Fruit fly (Drosophila melanogaster) whole organism, pupa: ENCODE measurements around the gene kay.

Experiments used
- CG10348 ChIP-seq: fragments of 200-800 bp; sonication (Bioruptor generic); IDR thresholded peaks from 2 replicates; pipeline ENCODE4 v1.3.6; 2022; ENCODE audit warnings: missing biosample characterization, missing genetic modification characterization
- CG13204 ChIP-seq: fragments of 200-800 bp; sonication (Bioruptor generic); optimal IDR thresholded peaks from 2 replicates; lab custom pipeline; 2018; ENCODE audit warnings: missing biosample characterization, mild to moderate bottlenecking, missing genetic modification characterization, moderate library complexity
- CG14655 ChIP-seq: fragments of 200-800 bp; sonication (Bioruptor generic); optimal IDR thresholded peaks from 3 replicates; lab custom pipeline; 2017; ENCODE audit warnings: mild to moderate bottlenecking, missing biosample characterization, missing genetic modification reagents, missing genetic modification characterization
- CG15710 ChIP-seq: fragments of 200-800 bp; sonication (Bioruptor generic); optimal IDR thresholded peaks from 2 replicates; lab custom pipeline; 2018; ENCODE audit warnings: missing biosample characterization, mild to moderate bottlenecking, missing genetic modification characterization, moderate library complexity
- CG34367 ChIP-seq: fragments of 200-800 bp; sonication (Bioruptor generic); optimal IDR thresholded peaks from 2 replicates; lab custom pipeline; 2018; ENCODE audit warnings: missing biosample characterization, mild to moderate bottlenecking, missing genetic modification characterization
- CG8159 ChIP-seq: fragments of 200-800 bp; sonication (Bioruptor generic); optimal IDR thresholded peaks from 3 replicates; lab custom pipeline; 2018; ENCODE audit warnings: missing biosample characterization, mild to moderate bottlenecking, missing genetic modification characterization, moderate library complexity
- CG9948 ChIP-seq: fragments of 200-800 bp; sonication (Bioruptor generic); optimal IDR thresholded peaks from 2 replicates; lab custom pipeline; 2018; ENCODE audit warnings: missing biosample characterization, mild to moderate bottlenecking, missing genetic modification characterization, moderate library complexity
- D1 ChIP-seq: fragments of 200-800 bp; sonication (Bioruptor generic); optimal IDR thresholded peaks from 2 replicates; lab custom pipeline; 2018; ENCODE audit warnings: missing biosample characterization, mild to moderate bottlenecking, missing genetic modification characterization, moderate library complexity
- EcR ChIP-seq: fragments of 200-800 bp; sonication (Bioruptor generic); optimal IDR thresholded peaks from 3 replicates; lab custom pipeline; 2019; ENCODE audit warnings: missing biosample characterization, missing genetic modification characterization, mild to moderate bottlenecking, moderate library complexity, missing genetic modification reagents
- Pif1A ChIP-seq: fragments of 200-800 bp; sonication (Bioruptor generic); optimal IDR thresholded peaks from 3 replicates; lab custom pipeline; 2016; ENCODE audit warnings: missing biosample characterization, missing genetic modification characterization
- fd96Ca ChIP-seq: fragments of 200-800 bp; sonication (Bioruptor generic); IDR thresholded peaks from 3 replicates; pipeline ENCODE4 v1.3.6; 2022; ENCODE audit warnings: missing biosample characterization, missing genetic modification characterization
- gl ChIP-seq: fragments of 200-800 bp; sonication (Bioruptor generic); optimal IDR thresholded peaks from 2 replicates; lab custom pipeline; 2018; ENCODE audit warnings: missing biosample characterization, mild to moderate bottlenecking, missing genetic modification characterization

dm6 chr3R:29790183-29790582 is 24.4 kb downstream of the kay start:
- TF ChIP-seq fd96Ca (no peak), Pif1A (GFP tag; lab: Kevin White, UChicago) (no peak), EcR (GFP tag; lab: Kevin White, UChicago) (no peak), CG8159 (tag; lab: Kevin White, UChicago) (no peak), CG15710 (tag; lab: Kevin White, UChicago) (no peak), CG14655 (GFP tag; lab: Kevin White, UChicago) (no peak), D1 (tag; lab: Kevin White, UChicago) (no peak), CG34367 (no peak), CG13204 (GFP tag; lab: Kevin White, UChicago) (no peak), CG9948 (tag; lab: Kevin White, UChicago) (no peak), CG10348 (GFP tag; lab: Robert Waterston, UW) (no peak), gl (tag; lab: Kevin White, UChicago) (no peak)
